Fruit fly (Drosophila melanogaster): Measurements from ENCODE around the gene SNF4Agamma.

SNF4Agamma gene

DNA sequence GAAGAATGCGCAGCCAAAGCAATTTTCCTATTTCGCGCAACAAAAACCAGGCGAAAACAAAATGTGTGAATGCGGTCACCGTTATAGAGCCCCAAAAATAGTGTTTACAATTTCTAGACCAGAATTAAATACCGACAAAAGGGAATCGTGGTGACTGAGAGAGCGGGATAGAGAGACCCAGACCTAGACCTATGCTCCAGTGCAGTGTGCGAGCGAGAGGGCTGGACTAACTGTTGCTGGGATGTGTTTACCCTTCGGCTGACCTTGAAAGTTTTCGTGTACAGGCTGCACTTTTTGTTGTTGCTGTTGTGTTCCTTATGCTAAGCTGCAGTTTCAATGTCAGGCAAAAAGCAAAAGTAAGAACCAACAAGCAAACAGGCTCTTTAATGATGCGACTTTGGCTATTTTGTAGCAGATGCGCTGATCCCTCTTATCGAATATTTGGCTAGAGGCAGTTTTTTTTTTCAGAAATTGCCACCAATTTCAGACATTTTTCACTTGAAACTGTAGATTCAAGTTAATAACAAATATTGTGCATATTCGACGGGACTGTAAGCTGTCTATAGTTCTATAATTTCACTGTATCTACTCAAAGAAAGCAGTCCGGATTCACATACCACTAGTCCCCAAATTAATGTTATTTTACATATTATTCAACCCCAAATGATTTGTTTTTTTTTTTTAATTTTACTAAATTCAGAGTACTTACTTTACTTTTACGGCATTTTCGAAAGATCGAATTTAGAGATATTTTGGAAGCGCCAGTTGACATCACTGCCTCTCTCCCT lies 46.3 kb downstream of the SNF4Agamma start:
- TF ChIP-seq CG9948 (tag; optimal IDR thresholded peaks at IDR 0.05) (peak; percentile 27), Snoo (tag; optimal IDR thresholded peaks at IDR 0.05) (peak; percentile 48), CG34367 (tag; optimal IDR thresholded peaks at IDR 0.05) (no peak), D1 (tag; optimal IDR thresholded peaks at IDR 0.05) (no peak), CG8159 (tag; optimal IDR thresholded peaks at IDR 0.05) (peak; percentile 48), CG15710 (tag; optimal IDR thresholded peaks at IDR 0.05) (peak; percentile 32), CG12605 (GFP tag; IDR thresholded peaks at IDR 0.05) (peak; percentile 67), Pif1A (GFP tag; optimal IDR thresholded peaks at IDR 0.05) (peak; percentile 59), EcR (GFP tag; optimal IDR thresholded peaks at IDR 0.05) (peak; percentile 56), Ets98B (GFP tag; IDR thresholded peaks at IDR 0.05) (no peak), CG14655 (GFP tag; optimal IDR thresholded peaks at IDR 0.05) (peak; percentile 52), CG4496 (GFP tag; IDR thresholded peaks at IDR 0.05) (no peak), CG8301 (tag; optimal IDR thresholded peaks at IDR 0.05) (peak; percentile 19), fd96Ca (GFP tag; IDR thresholded peaks at IDR 0.05) (no peak), CG17806 (tag; optimal IDR thresholded peaks at IDR 0.05) (peak; percentile 8)

DNA sequence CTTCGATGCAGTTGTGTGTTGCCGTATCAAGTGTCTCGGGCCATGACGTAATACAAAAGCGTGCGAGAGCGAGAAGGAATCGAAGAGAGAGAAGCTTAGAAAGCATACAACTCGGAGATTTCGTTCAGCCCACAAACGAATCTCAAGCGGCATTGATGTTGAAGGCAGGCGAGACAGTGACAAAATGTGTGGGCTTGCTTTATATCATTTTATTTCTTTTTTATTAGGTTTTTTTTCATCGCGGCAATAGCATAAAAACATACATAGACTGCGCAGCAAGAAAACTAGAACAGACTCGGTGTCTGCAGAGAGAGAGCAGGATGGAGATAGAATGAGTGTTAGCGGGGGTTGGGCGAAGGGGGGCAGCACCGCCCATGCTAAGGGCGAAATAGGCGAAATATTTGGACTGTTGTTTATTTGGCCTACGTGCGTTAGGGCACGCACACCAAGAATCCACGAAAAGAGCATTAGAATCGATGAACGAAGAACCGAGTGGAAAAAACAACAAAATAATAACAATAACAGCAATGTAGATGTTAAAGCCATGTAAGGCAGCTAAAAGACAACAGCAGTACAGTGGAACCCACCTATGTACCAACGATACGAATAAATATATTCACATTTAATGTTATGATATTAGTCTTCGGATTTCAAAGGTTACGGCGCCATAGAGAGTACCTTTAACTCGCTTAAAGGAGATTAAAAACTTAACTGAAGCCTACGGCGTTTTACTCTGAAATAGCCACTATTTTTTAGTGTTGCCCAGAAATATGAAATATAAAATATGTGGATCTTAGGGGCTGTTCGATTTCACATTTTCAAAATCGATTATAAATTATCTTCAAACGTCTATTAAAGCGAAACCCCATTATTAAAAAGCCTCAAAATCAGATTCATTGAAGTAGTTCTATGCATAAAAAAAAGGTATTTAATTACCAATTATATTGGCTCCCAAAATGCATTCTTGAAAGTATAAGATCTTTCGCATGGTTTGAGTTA lies 47.2 kb downstream of the SNF4Agamma start:
- TF ChIP-seq CG9948 (tag; optimal IDR thresholded peaks at IDR 0.05) = no peak
- no peak for TF ChIP-seq CG10348 (GFP tag; IDR thresholded peaks at IDR 0.05)
- no peak for TF ChIP-seq CG15710 (tag; optimal IDR thresholded peaks at IDR 0.05)
- no peak for TF ChIP-seq gl (tag; optimal IDR thresholded peaks at IDR 0.05)
- no peak for TF ChIP-seq CG12605 (GFP tag; IDR thresholded peaks at IDR 0.05)
- TF ChIP-seq CG14655 (GFP tag; optimal IDR thresholded peaks at IDR 0.05) = no peak
- TF ChIP-seq Pif1A (GFP tag; optimal IDR thresholded peaks at IDR 0.05) = no peak
- TF ChIP-seq CG34367 (tag; optimal IDR thresholded peaks at IDR 0.05) = no peak
- TF ChIP-seq Pif1B (GFP tag; optimal IDR thresholded peaks at IDR 0.05) = no peak
- no peak for TF ChIP-seq D1 (tag; optimal IDR thresholded peaks at IDR 0.05)
- TF ChIP-seq CG13204 (GFP tag; optimal IDR thresholded peaks at IDR 0.05) = no peak
- TF ChIP-seq Snoo (tag; optimal IDR thresholded peaks at IDR 0.05) = no peak
- no peak for TF ChIP-seq rn (GFP tag; IDR thresholded peaks at IDR 0.05)
- TF ChIP-seq fd96Ca (GFP tag; IDR thresholded peaks at IDR 0.05) = no peak
- no peak for TF ChIP-seq Ets98B (GFP tag; IDR thresholded peaks at IDR 0.05)
- no peak for TF ChIP-seq CG4496 (GFP tag; IDR thresholded peaks at IDR 0.05)
- no peak for TF ChIP-seq CG8159 (tag; optimal IDR thresholded peaks at IDR 0.05)
- TF ChIP-seq CG17806 (tag; optimal IDR thresholded peaks at IDR 0.05) = no peak
- no peak for TF ChIP-seq EcR (GFP tag; optimal IDR thresholded peaks at IDR 0.05)

- TF ChIP-seq D1 (tag; optimal IDR thresholded peaks at IDR 0.05) (peak; percentile 33), CG12605 (GFP tag; IDR thresholded peaks at IDR 0.05) (0 out of 2 replicates have a peak, but pooled peaks have one; percentile 23), CG13204 (GFP tag; optimal IDR thresholded peaks at IDR 0.05) (peak; percentile 100), CG8301 (tag; optimal IDR thresholded peaks at IDR 0.05) (no peak), gl (tag; optimal IDR thresholded peaks at IDR 0.05) (no peak), Pif1B (GFP tag; optimal IDR thresholded peaks at IDR 0.05) (peak; percentile 44), CG15710 (tag; optimal IDR thresholded peaks at IDR 0.05) (no peak), EcR (GFP tag; optimal IDR thresholded peaks at IDR 0.05) (peak; percentile 64), CG4496 (GFP tag; IDR thresholded peaks at IDR 0.05) (peak; percentile 44; the same call in 1 of the 3 replicates), CG32121 (GFP tag; IDR thresholded peaks at IDR 0.05) (peak; percentile 69; the same call in 1 of the 2 replicates), Pif1A (GFP tag; optimal IDR thresholded peaks at IDR 0.05) (peak; percentile 8), Ets98B (GFP tag; IDR thresholded peaks at IDR 0.05) (peak; percentile 39; the same call in 1 of the 2 replicates)
Observed at dm6 chr3R:21188540-21189276, 48.2 kb downstream of the SNF4Agamma start.

- TF ChIP-seq fd96Ca (GFP tag; IDR thresholded peaks at IDR 0.05) = no peak
Observed at dm6 chr3R:21189520-21190180, 49.1 kb downstream of the SNF4Agamma start.

DNA sequence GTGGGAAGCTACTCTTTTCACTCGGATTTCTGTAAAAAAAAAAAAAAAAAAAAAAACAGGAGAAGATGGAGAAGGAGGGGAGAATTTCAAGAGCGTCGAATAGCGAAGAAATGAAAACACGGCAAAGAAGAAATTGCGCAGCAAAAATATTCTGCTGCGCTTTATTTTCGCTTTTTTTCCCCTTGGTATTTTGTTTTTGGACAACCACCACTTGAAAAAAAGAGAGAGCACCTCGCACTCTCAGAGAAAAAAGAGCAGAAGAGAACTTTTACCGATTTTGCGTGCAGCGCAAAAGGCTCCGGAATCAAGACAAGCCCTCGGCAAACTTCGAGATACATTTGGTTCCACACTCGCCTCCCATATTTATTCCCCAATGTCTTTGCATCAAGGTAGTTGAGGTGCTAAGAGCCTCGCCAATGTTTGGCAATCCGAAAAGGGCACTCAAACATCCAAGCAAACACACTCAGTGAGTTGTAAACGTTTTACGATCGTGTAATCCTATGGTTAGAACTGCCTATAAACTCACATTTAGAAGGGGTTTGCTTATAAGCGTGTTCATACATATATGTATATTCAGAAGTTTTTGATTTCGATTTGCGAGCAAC lies 50.4 kb downstream of the SNF4Agamma start:
- no peak for TF ChIP-seq CG32121 (GFP tag; IDR thresholded peaks at IDR 0.05)
- peak; percentile 15 for TF ChIP-seq CG13204 (GFP tag; optimal IDR thresholded peaks at IDR 0.05)
- TF ChIP-seq Snoo (tag; optimal IDR thresholded peaks at IDR 0.05) = peak; percentile 22
- TF ChIP-seq gl (tag; optimal IDR thresholded peaks at IDR 0.05) = no peak
- no peak for TF ChIP-seq CG10348 (GFP tag; IDR thresholded peaks at IDR 0.05)
- TF ChIP-seq CG4496 (GFP tag; IDR thresholded peaks at IDR 0.05) = no peak

Measured in whole organism, pupa.